Fruit fly (Drosophila melanogaster): Measurements from ENCODE around the gene CG7772.

DNA sequence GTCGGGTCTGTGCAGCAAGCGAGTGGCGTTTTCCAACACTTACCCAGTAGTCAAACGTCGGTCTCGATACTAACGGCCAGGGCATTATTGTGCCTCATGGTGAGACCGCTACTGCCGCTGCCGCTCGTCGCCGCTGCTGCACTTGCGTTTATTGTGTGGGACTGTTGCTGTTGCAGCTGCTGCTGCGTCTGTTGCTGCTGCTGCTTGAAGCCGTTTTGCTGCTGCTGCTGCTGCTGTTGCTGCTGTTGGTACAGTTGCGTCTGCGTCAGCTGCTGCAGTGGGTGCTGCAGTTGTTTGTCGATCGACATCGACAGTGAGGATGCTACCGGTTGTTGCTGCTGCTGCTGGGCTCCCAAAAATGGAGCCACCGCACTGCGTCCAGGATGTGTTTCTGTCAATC, 33.6 kb upstream of the CG7772 start:
- TF ChIP-seq zen2 (GFP tag; IDR thresholded peaks at IDR 0.05; ENCODE audit: partially characterized antibody) (no peak), lola (GFP tag; optimal IDR thresholded peaks at IDR 0.05) (no peak), CG15073 (GFP tag; optimal IDR thresholded peaks at IDR 0.05) (no peak), ac (GFP tag; optimal IDR thresholded peaks at IDR 0.05) (no peak), Bdp1 (GFP tag; optimal IDR thresholded peaks at IDR 0.05) (no peak), CG34376 (GFP tag; optimal IDR thresholded peaks at IDR 0.05) (no peak), CG14667 (GFP tag; IDR thresholded peaks at IDR 0.05) (no peak)

Data from whole organism, embryonic.